Fruit fly (Drosophila melanogaster) whole organism, embryonic: ENCODE results near the gene mus201.

Source experiments
- CG10979 ChIP-seq: fragments of 200-800 bp; sonication (Bioruptor generic); optimal IDR thresholded peaks from 2 replicates; lab custom pipeline; 2018; ENCODE audit warnings: missing biosample characterization, mild to moderate bottlenecking, missing genetic modification characterization, moderate library complexity
- CG11085 ChIP-seq: fragments of 200-800 bp; sonication (Bioruptor generic); IDR thresholded peaks from 2 replicates; pipeline ENCODE4 v1.3.6; 2022; ENCODE audit warnings: missing biosample characterization, missing genetic modification characterization
- CG11723 ChIP-seq: fragments of 200-800 bp; sonication (Bioruptor generic); optimal IDR thresholded peaks from 2 replicates; lab custom pipeline; 2017; ENCODE audit warnings: missing biosample characterization, mild to moderate bottlenecking, missing genetic modification characterization
- CG1233 ChIP-seq: fragments of 200-800 bp; sonication (Bioruptor generic); optimal IDR thresholded peaks from 4 replicates; lab custom pipeline; 2018; ENCODE audit warnings: missing biosample characterization, mild to moderate bottlenecking, missing genetic modification characterization
- CG13424 ChIP-seq: fragments of 200-800 bp; sonication (Bioruptor generic); optimal IDR thresholded peaks from 2 replicates; lab custom pipeline; 2019; ENCODE audit warnings: missing biosample characterization, mild to moderate bottlenecking, missing genetic modification characterization, moderate library complexity
- CG14710 ChIP-seq: fragments of 200-800 bp; sonication (Bioruptor generic); optimal IDR thresholded peaks from 3 replicates; lab custom pipeline; 2019; ENCODE audit warnings: missing biosample characterization, mild to moderate bottlenecking, missing genetic modification characterization, moderate library complexity
- CG1602 ChIP-seq: fragments of 200-800 bp; sonication (Bioruptor generic); optimal IDR thresholded peaks from 3 replicates; lab custom pipeline; 2016; ENCODE audit warnings: missing biosample characterization, missing genetic modification characterization
- CG17359 ChIP-seq: fragments of 200-800 bp; sonication (Bioruptor generic); optimal IDR thresholded peaks from 3 replicates; lab custom pipeline; 2018; ENCODE audit warnings: missing biosample characterization, mild to moderate bottlenecking, missing genetic modification characterization, moderate library complexity
- CG17361 ChIP-seq: fragments of 200-800 bp; sonication (Bioruptor generic); IDR thresholded peaks from 3 replicates; pipeline ENCODE4 v1.3.6; 2022; ENCODE audit warnings: missing biosample characterization, missing genetic modification characterization
- CG2116 ChIP-seq: fragments of 200-800 bp; sonication (Bioruptor generic); optimal IDR thresholded peaks from 3 replicates; lab custom pipeline; 2018; ENCODE audit warnings: missing biosample characterization, mild to moderate bottlenecking, missing genetic modification characterization
- CG2712 ChIP-seq: fragments of 200-800 bp; optimal IDR thresholded peaks from 3 replicates; lab custom pipeline; 2019; ENCODE audit warnings: missing biosample characterization, mild to moderate bottlenecking, missing genetic modification characterization, moderate library complexity
- CG33557 ChIP-seq: fragments of 200-800 bp; sonication (Bioruptor generic); optimal IDR thresholded peaks from 2 replicates; lab custom pipeline; 2019; ENCODE audit warnings: missing biosample characterization, mild to moderate bottlenecking, missing genetic modification characterization, moderate library complexity
- CG3995 ChIP-seq: fragments of 200-800 bp; sonication (Bioruptor generic); optimal IDR thresholded peaks from 3 replicates; lab custom pipeline; 2016; ENCODE audit warnings: missing biosample characterization, missing genetic modification characterization
- CG4707 ChIP-seq: fragments of 200-800 bp; sonication (Bioruptor generic); optimal IDR thresholded peaks from 2 replicates; lab custom pipeline; 2018; ENCODE audit warnings: missing biosample characterization, mild to moderate bottlenecking, missing genetic modification characterization, moderate library complexity
- CG7556 ChIP-seq: fragments of 200-800 bp; sonication (Bioruptor generic); optimal IDR thresholded peaks from 2 replicates; lab custom pipeline; 2017; ENCODE audit warnings: missing biosample characterization, mild to moderate bottlenecking, missing genetic modification characterization
- CG7928 ChIP-seq: fragments of 200-800 bp; sonication (Bioruptor generic); optimal IDR thresholded peaks from 2 replicates; lab custom pipeline; 2017; ENCODE audit warnings: missing biosample characterization, mild to moderate bottlenecking, missing genetic modification characterization
- CG8281 ChIP-seq: fragments of 200-800 bp; sonication (Bioruptor generic); optimal IDR thresholded peaks from 2 replicates; lab custom pipeline; 2018; ENCODE audit warnings: missing biosample characterization, mild to moderate bottlenecking, missing genetic modification characterization, moderate library complexity
- CG8388 ChIP-seq: fragments of 200-800 bp; sonication (Bioruptor generic); optimal IDR thresholded peaks from 2 replicates; lab custom pipeline; 2019; ENCODE audit warnings: missing biosample characterization, mild to moderate bottlenecking, missing genetic modification characterization, moderate library complexity
- CG8478 ChIP-seq: fragments of >200 bp; optimal IDR thresholded peaks from 2 replicates; lab custom pipeline; 2018
- CG8924 ChIP-seq: fragments of 200-800 bp; optimal IDR thresholded peaks from 3 replicates; lab custom pipeline; 2019; ENCODE audit warnings: missing biosample characterization, mild to moderate bottlenecking, missing genetic modification characterization, moderate library complexity
- CG9727 ChIP-seq: fragments of 200-800 bp; sonication (Bioruptor generic); optimal IDR thresholded peaks from 3 replicates; lab custom pipeline; 2017; ENCODE audit warnings: missing biosample characterization, mild to moderate bottlenecking, missing genetic modification characterization
- CHES-1-like ChIP-seq: fragments of 200-800 bp; sonication (Bioruptor generic); optimal IDR thresholded peaks from 2 replicates; lab custom pipeline; 2016; ENCODE audit warnings: missing biosample characterization, missing genetic modification characterization
- Camta ChIP-seq: fragments of 200-800 bp; sonication (Bioruptor generic); optimal IDR thresholded peaks from 2 replicates; lab custom pipeline; 2016; ENCODE audit warnings: missing biosample characterization, missing genetic modification characterization
- CrebB ChIP-seq: fragments of 200-800 bp; sonication (Bioruptor generic); optimal IDR thresholded peaks from 3 replicates; lab custom pipeline; 2018; ENCODE audit warnings: missing biosample characterization, mild to moderate bottlenecking, missing genetic modification characterization
- D ChIP-seq, 2 experiments: fragments of 200-800 bp in 1 of 2; fragments of >200 bp in 1 of 2; sonication (Bioruptor generic) in 1 of 2; optimal IDR thresholded peaks; 2 replicates in 1 of 2; 3 replicates in 1 of 2; lab custom pipeline; 2017; ENCODE audit warnings: mild to moderate bottlenecking in 1 of 2, missing biosample characterization in 1 of 2, missing genetic modification characterization in 1 of 2, missing genetic modification reagents in 1 of 2
- Dll ChIP-seq: fragments of 200-800 bp; sonication (Bioruptor generic); IDR thresholded peaks from 4 replicates; pipeline ENCODE4 v1.3.6; 2022; ENCODE audit warnings: missing biosample characterization, missing genetic modification characterization; ENCODE audit not compliant: partially characterized antibody
- Ets65A ChIP-seq: fragments of 200-800 bp; sonication (Bioruptor generic); peaks from one replicate; lab custom pipeline; 2016; ENCODE audit warnings: missing biosample characterization, missing genetic modification characterization
- Fer2 ChIP-seq: fragments of 200-800 bp; sonication (Bioruptor generic); optimal IDR thresholded peaks from 2 replicates; lab custom pipeline; 2018; ENCODE audit warnings: missing biosample characterization, mild to moderate bottlenecking, missing genetic modification characterization, moderate library complexity
- Lim3 ChIP-seq: fragments of 200-800 bp; sonication (Bioruptor generic); IDR thresholded peaks from 2 replicates; pipeline ENCODE4 v1.3.6; 2022; ENCODE audit warnings: missing biosample characterization, missing genetic modification characterization
- Mes4 ChIP-seq: fragments of 200-800 bp; sonication (Bioruptor generic); optimal IDR thresholded peaks from 2 replicates; lab custom pipeline; 2016; ENCODE audit warnings: missing biosample characterization, missing genetic modification characterization
- Myb ChIP-seq: fragments of 200-800 bp; sonication (Bioruptor generic); optimal IDR thresholded peaks from 2 replicates; lab custom pipeline; 2016; ENCODE audit warnings: missing biosample characterization, missing genetic modification characterization
- Sox100B ChIP-seq: fragments of 200-800 bp; sonication (Bioruptor generic); optimal IDR thresholded peaks from 3 replicates; lab custom pipeline; 2018; ENCODE audit warnings: missing biosample characterization, mild to moderate bottlenecking, missing genetic modification characterization
- Sry-β ChIP-seq: fragments of 200-800 bp; sonication (Bioruptor generic); optimal IDR thresholded peaks from 2 replicates; lab custom pipeline; 2018; ENCODE audit warnings: missing biosample characterization, mild to moderate bottlenecking, missing genetic modification characterization, moderate library complexity
- az2 ChIP-seq: fragments of 200-800 bp; sonication (Bioruptor generic); optimal IDR thresholded peaks from 3 replicates; lab custom pipeline; 2016; ENCODE audit warnings: missing biosample characterization, missing genetic modification characterization
- bab2 ChIP-seq: fragments of 200-800 bp; sonication (Bioruptor generic); optimal IDR thresholded peaks from 2 replicates; lab custom pipeline; 2016; ENCODE audit warnings: missing biosample characterization, missing genetic modification characterization
- btn ChIP-seq: fragments of 200-800 bp; sonication (Bioruptor generic); optimal IDR thresholded peaks from 2 replicates; lab custom pipeline; 2016; ENCODE audit warnings: missing biosample characterization, missing genetic modification characterization
- chif ChIP-seq, 2 experiments: fragments of 200-800 bp; sonication (Bioruptor generic); optimal IDR thresholded peaks; 3 replicates each; lab custom pipeline; 2016; ENCODE audit warnings: missing biosample characterization in 2 of 2, missing genetic modification characterization in 2 of 2
- ci ChIP-seq: fragments of 200-800 bp; sonication (Bioruptor generic); IDR thresholded peaks from 3 replicates; pipeline ENCODE4 v1.3.6; 2022; ENCODE audit warnings: missing biosample characterization, missing genetic modification characterization
- eve ChIP-seq, 2 experiments: fragments of >200 bp; optimal IDR thresholded peaks; 2 replicates each; lab custom pipeline; 2017; ENCODE audit warnings: missing biosample characterization in 2 of 2, missing genetic modification characterization in 2 of 2
- gem ChIP-seq: fragments of 200-800 bp; sonication (Bioruptor generic); optimal IDR thresholded peaks from 2 replicates; lab custom pipeline; 2019; ENCODE audit warnings: missing biosample characterization, mild to moderate bottlenecking, missing genetic modification characterization, moderate library complexity
- grau ChIP-seq: fragments of 200-800 bp; optimal IDR thresholded peaks from 3 replicates; lab custom pipeline; 2019; ENCODE audit warnings: missing biosample characterization, mild to moderate bottlenecking, missing genetic modification characterization, moderate library complexity
- hbn ChIP-seq: fragments of 200-800 bp; sonication (Bioruptor generic); IDR thresholded peaks from 2 replicates; pipeline ENCODE4 v1.3.6; 2022; ENCODE audit warnings: missing biosample characterization, missing genetic modification characterization; ENCODE audit not compliant: partially characterized antibody
- kah ChIP-seq: fragments of 200-800 bp; sonication (Bioruptor generic); optimal IDR thresholded peaks from 2 replicates; lab custom pipeline; 2018; ENCODE audit warnings: missing biosample characterization, mild to moderate bottlenecking, missing genetic modification characterization
- kni ChIP-seq: fragments of 200-800 bp; sonication (Bioruptor generic); optimal IDR thresholded peaks from 3 replicates; lab custom pipeline; 2017; ENCODE audit warnings: mild to moderate bottlenecking, missing biosample characterization, missing genetic modification reagents, missing genetic modification characterization
- lmd ChIP-seq: fragments of 200-800 bp; sonication (Bioruptor generic); IDR thresholded peaks from 2 replicates; pipeline ENCODE4 v1.3.6; 2022; ENCODE audit warnings: missing biosample characterization, missing genetic modification characterization
- nerfin-1 ChIP-seq: fragments of 200-800 bp; sonication (Bioruptor generic); optimal IDR thresholded peaks from 3 replicates; lab custom pipeline; 2019; ENCODE audit warnings: missing biosample characterization, mild to moderate bottlenecking, missing genetic modification characterization, moderate library complexity
- sd ChIP-seq: fragments of 200-800 bp; sonication (Bioruptor generic); optimal IDR thresholded peaks from 3 replicates; lab custom pipeline; 2018; ENCODE audit warnings: missing biosample characterization, mild to moderate bottlenecking, missing genetic modification characterization, moderate library complexity
- sna ChIP-seq: fragments of 200-800 bp; sonication (Bioruptor generic); IDR thresholded peaks from 2 replicates; pipeline ENCODE4 v1.3.6; 2022; ENCODE audit warnings: missing biosample characterization, missing genetic modification characterization; ENCODE audit not compliant: partially characterized antibody
- tap ChIP-seq: fragments of 200-800 bp; optimal IDR thresholded peaks from 3 replicates; lab custom pipeline; 2019; ENCODE audit warnings: missing biosample characterization, mild to moderate bottlenecking, missing genetic modification characterization, moderate library complexity

The mus201 gene

DNA sequence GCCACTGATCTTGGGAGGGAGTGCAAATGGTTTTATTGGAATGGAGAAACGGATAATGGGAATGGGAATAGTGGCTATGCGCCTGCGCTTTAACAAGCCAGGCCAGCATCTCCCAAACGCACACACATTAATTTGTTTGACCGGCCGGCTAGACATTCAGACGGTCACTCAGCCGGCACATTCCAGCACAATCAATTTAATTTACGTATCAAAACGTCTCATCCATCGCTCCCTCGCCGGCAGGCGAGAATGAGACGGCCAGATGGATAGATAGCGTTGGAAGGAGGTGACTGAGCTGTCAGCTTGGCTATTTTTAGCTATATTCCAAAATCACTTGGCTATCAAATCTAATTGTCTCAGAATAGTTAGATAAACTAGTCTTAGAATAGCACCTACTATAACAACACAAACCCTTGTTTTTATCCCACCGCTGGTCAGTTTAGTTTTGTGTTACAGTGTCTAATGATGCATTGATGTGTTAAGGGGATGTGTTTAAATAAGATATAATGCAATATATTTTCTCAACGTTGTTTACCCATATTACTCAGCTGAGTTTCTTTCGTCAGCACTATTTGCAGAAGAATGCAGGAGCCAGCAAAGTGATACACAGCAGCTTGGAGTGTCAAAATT, 14.4 kb upstream of the mus201 start (continued):
- TF ChIP-seq CG14710 (tag; lab: Kevin White, UChicago) (peak; percentile 39), sna (no peak), CG11723 (no peak), CG8924 (tag; lab: Kevin White, UChicago) (peak; percentile 15), bab2 (GFP tag; lab: Kevin White, UChicago) (peak; percentile 9), CG2116 (peak; percentile 8), gem (tag; lab: Kevin White, UChicago) (peak; percentile 36), CG1602 (peak; percentile 33), CG8388 (GFP tag; lab: Kevin White, UChicago) (peak; percentile 3), CrebB (peak; percentile 6), CG9727 (GFP tag; lab: Kevin White, UChicago) (peak; percentile 15), CG4707 (GFP tag; lab: Kevin White, UChicago) (peak; percentile 45), nerfin-1 (tag; lab: Kevin White, UChicago) (peak; percentile 24), CG17361 (GFP tag; lab: Robert Waterston, UW) (peak; percentile 44; the same call in 2 of the 3 replicates), CG33557 (GFP tag; lab: Kevin White, UChicago) (peak; percentile 29), D (optimal IDR thresholded peaks at IDR 0.05; lab: Kevin White, UChicago) (peak; percentile 43), D (GFP tag; optimal IDR thresholded peaks at IDR 0.05; lab: Kevin White, UChicago) (no peak), chif (GFP tag; optimal IDR thresholded peaks at IDR 0.05; lab: Kevin White, UChicago) (peak in 1 of 2 experiments; percentile 47), CG8281 (tag; lab: Kevin White, UChicago) (peak; percentile 22), CG7928 (GFP tag; lab: Kevin White, UChicago) (no peak), CG7556 (GFP tag; lab: Kevin White, UChicago) (peak; percentile 6), az2 (GFP tag; lab: Kevin White, UChicago) (no peak), hbn (GFP tag; lab: Robert Waterston, UW) (no peak), eve (GFP tag; optimal IDR thresholded peaks at IDR 0.05; lab: Kevin White, UChicago) (peak in 1 of 2 experiments; percentile 67), CG1233 (GFP tag; lab: Kevin White, UChicago) (no peak), Myb (GFP tag; lab: Kevin White, UChicago) (no peak), CG8478 (lab: Kevin White, UChicago) (no peak), Sox100B (peak; percentile 21), CG17359 (tag; lab: Kevin White, UChicago) (peak; percentile 14), CHES-1-like (no peak), CG11085 (GFP tag; lab: Robert Waterston, UW) (no peak), btn (no peak), CG3995 (GFP tag; lab: Kevin White, UChicago) (no peak), ci (peak; percentile 19; the same call in 1 of the 3 replicates), sd (tag; lab: Kevin White, UChicago) (peak; percentile 95), CG2712 (tag; lab: Kevin White, UChicago) (peak; percentile 47), Lim3 (GFP tag; lab: Robert Waterston, UW) (no peak), Sry-β (GFP tag; lab: Kevin White, UChicago) (peak; percentile 92), Camta (GFP tag; lab: Kevin White, UChicago) (peak; percentile 28), kah (GFP tag; lab: Kevin White, UChicago) (no peak), lmd (GFP tag; lab: Robert Waterston, UW) (no peak), kni (GFP tag; lab: Kevin White, UChicago) (peak; percentile 63), tap (tag; lab: Kevin White, UChicago) (peak; percentile 5), Dll (GFP tag; lab: Robert Waterston, UW) (no peak), CG10979 (peak; percentile 22), CG13424 (tag; lab: Kevin White, UChicago) (peak; percentile 14), Mes4 (GFP tag; lab: Kevin White, UChicago) (peak; percentile 9), Ets65A (GFP tag; lab: Kevin White, UChicago) (no peak), Fer2 (no peak), grau (tag; lab: Kevin White, UChicago) (no peak)
